Worm (Caenorhabditis elegans) whole organism, L4 larva: ENCODE results near the gene nhr-68.

Experiments
- lin-15B ChIP-seq: fragments of 150-350 bp; sonication (generic microtip); optimal IDR thresholded peaks from 3 replicates; lab custom pipeline; 2014; ENCODE audit warnings: missing biosample characterization, missing genetic modification characterization
- nhr-25 ChIP-seq: sonication (generic microtip); optimal IDR thresholded peaks from 2 replicates; lab custom pipeline; 2017; ENCODE audit warnings: missing genetic modification characterization, mild to moderate bottlenecking, missing compliant biosample characterization, antibody characterized with exemption, moderate library complexity, borderline replicate concordance; ENCODE audit not compliant: insufficient read depth

ce11 chrV:11562643-11563042 lies 10.6 kb upstream of the nhr-68 start, which contains the start of gene srx-86:
- TF ChIP-seq lin-15B (tag; lab: Kevin White, UChicago) = no peak
- no peak for TF ChIP-seq nhr-25 (tag; lab: Kevin White, UChicago)
